Fruit fly (Drosophila melanogaster): ENCODE measurements around the gene Zwilch.
A peak's percentile ranks its signal among the peaks of the same experiment; 100 is the strongest.

Gene Zwilch

dm6 chr3R:31241109-31241508, 27.9 kb upstream of the Zwilch start:
- no peak for TF ChIP-seq dl (GFP tag; optimal IDR thresholded peaks at IDR 0.05; ENCODE audit: insufficient read depth in 1 of 2, partially characterized antibody in 2 of 2)
- no peak for TF ChIP-seq Rel (GFP tag; optimal IDR thresholded peaks at IDR 0.05)
- no peak for TF ChIP-seq Rel (tag; optimal IDR thresholded peaks at IDR 0.05)
- TF ChIP-seq br (GFP tag; optimal IDR thresholded peaks at IDR 0.05), result no peak
- no peak for TF ChIP-seq h (GFP tag; optimal IDR thresholded peaks at IDR 0.05)

DNA sequence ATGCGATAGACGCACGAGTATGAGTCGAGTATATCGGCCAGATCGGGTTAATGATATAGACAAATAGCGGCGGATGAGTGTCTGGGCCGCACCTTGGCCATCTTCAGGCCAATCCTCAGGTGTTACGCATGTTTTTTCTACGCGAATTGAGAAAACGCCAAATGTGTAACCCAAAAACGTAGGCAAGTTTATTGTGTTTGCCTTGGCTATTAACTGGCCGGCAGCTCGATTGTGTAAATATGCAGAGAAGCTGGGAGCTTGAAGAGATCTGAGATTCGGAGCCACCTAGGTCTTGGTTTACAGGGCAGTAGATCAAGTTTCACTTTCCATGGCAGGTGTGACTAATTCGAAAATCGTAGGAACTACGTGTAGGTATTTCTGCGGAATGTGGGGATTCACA, 26.8 kb upstream of the Zwilch start:
- TF ChIP-seq pan (optimal IDR thresholded peaks at IDR 0.05), result no peak
- TF ChIP-seq tai (GFP tag; optimal IDR thresholded peaks at IDR 0.05), result no peak
- no peak for TF ChIP-seq CrebA (GFP tag; optimal IDR thresholded peaks at IDR 0.05; ENCODE audit: borderline replicate concordance)
- no peak for TF ChIP-seq brk (GFP tag; optimal IDR thresholded peaks at IDR 0.05)
- no peak for TF ChIP-seq rgr (GFP tag; optimal IDR thresholded peaks at IDR 0.05)
- no peak for TF ChIP-seq HLH106 (tag; optimal IDR thresholded peaks at IDR 0.05)
- no peak for TF ChIP-seq sv (GFP tag; optimal IDR thresholded peaks at IDR 0.05)
- no peak for TF ChIP-seq Dfd (GFP tag; optimal IDR thresholded peaks at IDR 0.05)
- TF ChIP-seq br (GFP tag; optimal IDR thresholded peaks at IDR 0.05), result no peak
- no peak for TF ChIP-seq fru (GFP tag; optimal IDR thresholded peaks at IDR 0.05)
- TF ChIP-seq ey (GFP tag; optimal IDR thresholded peaks at IDR 0.05), result no peak
- no peak for TF ChIP-seq psq (GFP tag; optimal IDR thresholded peaks at IDR 0.05)
- TF ChIP-seq GATAd (GFP tag; optimal IDR thresholded peaks at IDR 0.05), result no peak
- TF ChIP-seq dsf (GFP tag; optimal IDR thresholded peaks at IDR 0.05; ENCODE audit: borderline replicate concordance), result no peak
- TF ChIP-seq Rel (GFP tag; optimal IDR thresholded peaks at IDR 0.05), result no peak
- no peak for TF ChIP-seq Rel (tag; optimal IDR thresholded peaks at IDR 0.05)

DNA sequence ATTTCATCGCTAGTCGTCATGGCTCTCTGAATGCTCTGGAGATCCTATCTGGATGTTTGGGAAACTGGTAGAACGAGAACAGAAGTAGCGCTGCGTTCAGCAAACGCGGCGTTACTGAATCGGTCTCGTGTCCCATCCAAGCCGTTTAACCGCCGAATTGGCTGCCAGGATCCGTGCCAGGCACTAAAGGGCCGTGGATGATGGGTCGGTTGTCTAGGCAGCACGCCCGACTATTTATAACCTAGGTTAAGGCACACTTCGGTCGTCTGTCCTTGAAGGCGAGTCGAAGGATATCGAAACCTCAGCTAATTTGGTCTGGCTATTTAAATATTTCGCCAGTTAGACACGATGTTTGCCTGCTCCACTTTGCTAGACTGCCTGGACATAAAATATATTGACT, 22.1 kb upstream of the Zwilch start, which contains the start of gene CG15564:
CG15564 (minus strand) TSS at position 101 of the 400 bp plus-strand sequence.
- TF ChIP-seq Vsx2 (GFP tag; optimal IDR thresholded peaks at IDR 0.05; ENCODE audit: partially characterized antibody) (no peak), Myc (optimal IDR thresholded peaks at IDR 0.05) (no peak), pan (optimal IDR thresholded peaks at IDR 0.05) (no peak), h (GFP tag; optimal IDR thresholded peaks at IDR 0.05) (no peak)

DNA sequence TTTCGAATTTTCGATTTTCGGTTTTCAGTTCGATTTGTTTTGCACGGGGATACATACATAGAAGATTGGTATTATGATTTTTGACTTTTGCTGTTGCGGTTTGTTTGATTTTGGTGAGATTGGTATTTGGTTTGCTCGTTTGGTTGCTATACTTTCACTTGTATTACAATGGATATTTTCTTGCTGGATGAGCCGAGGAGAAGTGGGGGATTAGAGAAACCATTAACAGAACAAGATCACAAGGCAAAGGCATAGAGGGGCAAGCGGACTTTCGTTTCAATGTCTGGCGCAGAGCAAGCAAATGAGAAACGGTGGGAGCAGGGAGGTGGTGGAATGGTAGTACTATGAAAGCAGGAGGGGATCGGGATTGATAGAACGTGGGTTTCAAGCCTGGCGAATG, 19.1 kb upstream of the Zwilch start, which contains the start of gene CG15563:
CG15563 (minus strand) TSS at position 101 of the 400 bp plus-strand sequence.
- no peak for TF ChIP-seq Dfd (GFP tag; optimal IDR thresholded peaks at IDR 0.05)
- no peak for TF ChIP-seq Dif (GFP tag; optimal IDR thresholded peaks at IDR 0.05; ENCODE audit: partially characterized antibody)
- TF ChIP-seq br (GFP tag; optimal IDR thresholded peaks at IDR 0.05), result no peak
- no peak for TF ChIP-seq usp (GFP tag; optimal IDR thresholded peaks at IDR 0.05)
- no peak for TF ChIP-seq HLH106 (tag; optimal IDR thresholded peaks at IDR 0.05)
- no peak for TF ChIP-seq Jra (GFP tag; optimal IDR thresholded peaks at IDR 0.05)
- TF ChIP-seq dmrt93B (GFP tag; optimal IDR thresholded peaks at IDR 0.05), result no peak
- TF ChIP-seq Mio (GFP tag; optimal IDR thresholded peaks at IDR 0.05), result no peak
- no peak for TF ChIP-seq Sp1 (GFP tag; optimal IDR thresholded peaks at IDR 0.05)
- TF ChIP-seq Hnf4 (GFP tag; optimal IDR thresholded peaks at IDR 0.05), result no peak
- TF ChIP-seq OdsH (GFP tag; optimal IDR thresholded peaks at IDR 0.05), result no peak
- TF ChIP-seq rgr (GFP tag; optimal IDR thresholded peaks at IDR 0.05), result no peak
- no peak for TF ChIP-seq Vsx2 (GFP tag; optimal IDR thresholded peaks at IDR 0.05; ENCODE audit: partially characterized antibody)
- no peak for TF ChIP-seq pan (optimal IDR thresholded peaks at IDR 0.05)
- TF ChIP-seq lola (GFP tag; optimal IDR thresholded peaks at IDR 0.05), result no peak
- no peak for TF ChIP-seq CrebA (GFP tag; optimal IDR thresholded peaks at IDR 0.05; ENCODE audit: borderline replicate concordance)
- TF ChIP-seq ey (GFP tag; optimal IDR thresholded peaks at IDR 0.05), result no peak
- TF ChIP-seq CG9705 (GFP tag; optimal IDR thresholded peaks at IDR 0.05), result no peak
- TF ChIP-seq sv (GFP tag; optimal IDR thresholded peaks at IDR 0.05), result no peak

DNA sequence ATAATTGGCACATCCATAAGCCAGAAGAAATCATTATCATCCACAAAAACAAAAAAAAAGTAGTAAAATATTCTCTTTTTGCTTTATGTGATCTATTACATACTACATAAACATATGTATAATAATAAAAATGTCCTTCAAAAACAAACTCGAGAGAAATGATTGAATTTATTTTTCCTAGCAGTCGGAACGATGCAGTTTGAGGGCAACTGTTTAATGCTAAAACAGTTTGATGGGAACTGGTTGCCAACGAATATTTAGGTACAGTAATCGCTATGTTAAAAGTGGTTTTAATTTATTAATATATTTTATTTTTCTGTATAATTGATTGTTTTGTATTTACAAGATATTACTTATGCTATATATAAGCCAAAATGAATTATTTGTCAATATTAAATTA, 18.0 kb upstream of the Zwilch start:
- TF ChIP-seq sage (GFP tag; optimal IDR thresholded peaks at IDR 0.05) (no peak), CG32264 (GFP tag; optimal IDR thresholded peaks at IDR 0.05) (no peak), Myc (optimal IDR thresholded peaks at IDR 0.05) (peak; percentile 63)

Measured in whole organism, wandering third instar larva.